Worm (Caenorhabditis elegans) whole organism, L1 larva: Measurements from ENCODE around the gene sth-1.

Experiments
- C34B4.2 ChIP-seq: sonication (generic microtip); optimal IDR thresholded peaks from 2 replicates; lab custom pipeline; 2017; ENCODE audit warnings: mild to moderate bottlenecking, missing genetic modification characterization, missing compliant biosample characterization
- ama-1 ChIP-seq: fragments of 150-350 bp; optimal IDR thresholded peaks from 2 replicates; lab custom pipeline; 2014
- ceh-63 ChIP-seq: fragments of 200-800 bp; sonication (Bioruptor generic); optimal IDR thresholded peaks from 2 replicates; lab custom pipeline; 2018; ENCODE audit warnings: mild to moderate bottlenecking, missing genetic modification characterization, missing compliant biosample characterization
- ceh-8 ChIP-seq: fragments of 200-800 bp; sonication (Bioruptor generic); optimal IDR thresholded peaks from 2 replicates; lab custom pipeline; 2018; ENCODE audit warnings: mild to moderate bottlenecking, missing genetic modification characterization, moderate library complexity, missing compliant biosample characterization
- ces-1 ChIP-seq: fragments of 150-350 bp; optimal IDR thresholded peaks from 2 replicates; lab custom pipeline; 2014; ENCODE audit warnings: missing biosample characterization, missing genetic modification reagents, missing genetic modification characterization
- efl-3 ChIP-seq: fragments of 200-800 bp; sonication (Bioruptor generic); optimal IDR thresholded peaks from 2 replicates; lab custom pipeline; 2018; ENCODE audit warnings: mild to moderate bottlenecking, missing genetic modification characterization, missing compliant biosample characterization
- elt-2 ChIP-seq: sonication (generic microtip); optimal IDR thresholded peaks from 2 replicates; lab custom pipeline; 2016; ENCODE audit warnings: missing genetic modification characterization, mild to moderate bottlenecking, inconsistent platforms, missing compliant biosample characterization, missing genetic modification reagents
- grh-1 ChIP-seq: fragments of 200-800 bp; sonication (Bioruptor generic); IDR thresholded peaks from 2 replicates; pipeline ENCODE4 v1.3.6; 2022; ENCODE audit warnings: missing genetic modification reagents, missing genetic modification characterization, missing compliant biosample characterization
- hlh-4 ChIP-seq: sonication (generic microtip); optimal IDR thresholded peaks from 2 replicates; lab custom pipeline; 2016; ENCODE audit warnings: mild to moderate bottlenecking, missing genetic modification characterization, missing compliant biosample characterization
- lin-39 ChIP-seq: fragments of 150-350 bp; optimal IDR thresholded peaks from 2 replicates; lab custom pipeline; 2014; ENCODE audit warnings: missing biosample characterization, missing genetic modification reagents, missing genetic modification characterization
- lir-3 ChIP-seq: sonication (generic microtip); optimal IDR thresholded peaks from 2 replicates; lab custom pipeline; 2016; ENCODE audit warnings: mild to moderate bottlenecking, missing genetic modification characterization, moderate library complexity, missing compliant biosample characterization; ENCODE audit not compliant: poor library complexity
- mdl-1 ChIP-seq, 2 experiments: fragments of 150-350 bp; optimal IDR thresholded peaks; 2 replicates each; lab custom pipeline; 2014 to 2017; ENCODE audit warnings: missing biosample characterization in 2 of 2, missing genetic modification characterization in 2 of 2, inconsistent platforms in 1 of 2
- mep-1 ChIP-seq: fragments of 150-350 bp; optimal IDR thresholded peaks from 2 replicates; lab custom pipeline; 2014; ENCODE audit warnings: missing biosample characterization, missing genetic modification characterization
- nhr-237 ChIP-seq: fragments of 150-350 bp; optimal IDR thresholded peaks from 2 replicates; lab custom pipeline; 2014; ENCODE audit warnings: missing biosample characterization, missing genetic modification characterization
- nhr-47 ChIP-seq: sonication (generic microtip); optimal IDR thresholded peaks from 2 replicates; lab custom pipeline; 2016; ENCODE audit warnings: mild to moderate bottlenecking, missing genetic modification characterization, moderate library complexity, missing compliant biosample characterization
- nhr-77 ChIP-seq: fragments of 150-350 bp; optimal IDR thresholded peaks from 2 replicates; lab custom pipeline; 2014; ENCODE audit warnings: missing biosample characterization, missing genetic modification characterization
- nhr-84 ChIP-seq: sonication (generic microtip); optimal IDR thresholded peaks from 2 replicates; lab custom pipeline; 2017; ENCODE audit warnings: missing biosample characterization, missing genetic modification characterization
- nhr-85 ChIP-seq: sonication (generic microtip); peaks from one replicate; lab custom pipeline; 2016; ENCODE audit warnings: missing genetic modification characterization, inconsistent platforms, missing compliant biosample characterization
- pqm-1 ChIP-seq: sonication (generic microtip); optimal IDR thresholded peaks from 3 replicates; lab custom pipeline; 2017; ENCODE audit warnings: missing biosample characterization, missing genetic modification characterization
- swsn-7 ChIP-seq: sonication (generic microtip); optimal IDR thresholded peaks from 2 replicates; lab custom pipeline; 2016; ENCODE audit warnings: missing genetic modification characterization, missing compliant biosample characterization
- tbx-2 ChIP-seq: sonication (generic microtip); optimal IDR thresholded peaks from 2 replicates; lab custom pipeline; 2016; ENCODE audit warnings: missing genetic modification characterization, missing compliant biosample characterization
- unc-130 ChIP-seq: fragments of 150-350 bp; optimal IDR thresholded peaks from 2 replicates; lab custom pipeline; 2017; ENCODE audit warnings: missing biosample characterization, missing genetic modification characterization, inconsistent platforms
- ztf-11 ChIP-seq, 2 experiments: sonication (generic microtip); optimal IDR thresholded peaks; 2 replicates each; lab custom pipeline; 2016 to 2017; ENCODE audit warnings: missing genetic modification characterization in 2 of 2, missing biosample characterization in 1 of 2, missing compliant biosample characterization in 1 of 2

Gene sth-1

ce11 chrV:8095378-8095777 is 43.4 kb downstream of the sth-1 start, which contains the start of gene str-146:
Gene str-146, minus strand, starts transcription at chrV:8095478.
- TF ChIP-seq tbx-2 (tag; lab: Kevin White, UChicago) (no peak), efl-3 (GFP tag; lab: Kevin White, UChicago) (no peak), elt-2 (no peak), ceh-63 (GFP tag; lab: Kevin White, UChicago) (no peak)
- TF ChIP-seq, all 84 proteins: peak for 0

- TF ChIP-seq ceh-63 (GFP tag; lab: Kevin White, UChicago) (no peak), mdl-1 (tag; optimal IDR thresholded peaks at IDR 0.05; lab: Kevin White, UChicago) (no peak), ceh-8 (no peak), lin-39 (tag; lab: Kevin White, UChicago) (no peak), nhr-237 (tag; lab: Kevin White, UChicago) (no peak), swsn-7 (tag; lab: Kevin White, UChicago) (no peak), ztf-11 (tag; optimal IDR thresholded peaks at IDR 0.05; lab: Kevin White, UChicago) (no peak), ces-1 (no peak), nhr-77 (tag; lab: Kevin White, UChicago) (no peak), C34B4.2 (tag; lab: Kevin White, UChicago) (no peak), pqm-1 (tag; lab: Kevin White, UChicago) (no peak)
Measured at ce11 chrV:8098239-8098638, 46.3 kb downstream of the sth-1 start, which contains the start of gene str-145. Gene str-145, minus strand, starts transcription at chrV:8098339.

- no peak for TF ChIP-seq grh-1 (GFP tag; lab: Robert Waterston, UW)
- TF ChIP-seq nhr-85 (tag; lab: Kevin White, UChicago): no peak
- no peak for TF ChIP-seq ama-1
- no peak for TF ChIP-seq nhr-84
- TF ChIP-seq nhr-47 (tag; lab: Kevin White, UChicago): no peak
- TF ChIP-seq unc-130 (tag; lab: Kevin White, UChicago): no peak
Measured at ce11 chrV:8099306-8099705, 47.4 kb downstream of the sth-1 start, which contains the start of gene sdz-23. Gene sdz-23, plus strand, starts transcription at chrV:8099606.

- TF ChIP-seq hlh-4 (tag; lab: Kevin White, UChicago) (no peak), mep-1 (tag; lab: Kevin White, UChicago) (no peak), lir-3 (tag; lab: Kevin White, UChicago) (no peak)
Measured at ce11 chrV:8102960-8103359, 51.0 kb downstream of the sth-1 start, which contains the start of gene str-90. Gene str-90, plus strand, starts transcription at chrV:8103260.
